Fruit fly (Drosophila melanogaster): ENCODE measurements around the gene CG33643.

- TF ChIP-seq CG11617 (GFP tag; optimal IDR thresholded peaks at IDR 0.05) (no peak), CG7045 (GFP tag; optimal IDR thresholded peaks at IDR 0.05) (no peak), ovo (GFP tag; optimal IDR thresholded peaks at IDR 0.05) (no peak)
Observed at dm6 chr2L:13541968-13542367, 11.1 kb downstream of the CG33643 start, which contains the start of gene CG16853.

Measured in whole organism, adult.